Worm (Caenorhabditis elegans) whole organism, L4/young adult: Measurements from ENCODE around the gene ZK546.2.

ENCODE experiments used
- W03F9.2 ChIP-seq: fragments of 150-350 bp; optimal IDR thresholded peaks from 2 replicates; lab custom pipeline; 2014; ENCODE audit warnings: missing biosample characterization, missing genetic modification characterization
- dao-5 ChIP-seq: sonication (generic microtip); optimal IDR thresholded peaks from 2 replicates; lab custom pipeline; 2016; ENCODE audit warnings: missing genotype, missing genetic modification characterization, moderate library complexity, missing compliant biosample characterization
- him-1 ChIP-seq: sonication (generic microtip); optimal IDR thresholded peaks from 2 replicates; lab custom pipeline; 2016; ENCODE audit warnings: missing genotype, missing genetic modification reagents, missing genetic modification characterization, missing compliant biosample characterization

DNA sequence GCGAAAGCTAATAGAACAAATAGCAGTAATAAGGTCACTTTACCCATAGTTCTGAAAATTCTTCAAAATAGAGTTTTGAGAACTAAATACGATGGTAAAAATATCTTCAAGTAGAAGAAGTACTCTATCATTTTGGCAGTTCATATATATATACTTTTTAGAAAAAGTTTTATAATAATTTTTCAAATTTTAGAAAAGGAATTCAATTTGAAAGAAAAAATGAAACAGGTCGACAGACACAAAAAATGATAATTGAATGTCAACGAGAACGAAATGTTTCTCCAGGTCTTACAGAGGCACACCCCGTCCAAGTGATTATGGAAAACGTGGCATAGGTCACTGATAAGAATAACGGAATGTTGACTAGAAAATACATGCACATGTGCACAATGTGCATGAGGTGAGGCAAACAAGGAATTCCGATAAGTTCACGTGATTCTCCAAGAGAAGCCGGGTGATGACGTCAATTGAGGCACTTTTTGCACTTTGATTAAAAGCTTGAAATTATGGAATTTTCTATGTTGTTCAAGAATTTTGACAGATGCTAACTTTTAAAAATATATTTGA is 20.5 kb upstream of the ZK546.2 start, which contains the start of gene aagr-2:
- TF ChIP-seq him-1: no peak
- TF ChIP-seq W03F9.2 (tag; lab: Kevin White, UChicago): no peak
- no peak for TF ChIP-seq dao-5 (tag; lab: Kevin White, UChicago)
